Worm (Caenorhabditis elegans): ENCODE data around the gene R04A9.1.

R04A9.1 gene

ce11 chrX:439031-439430 lies 34.3 kb downstream of the R04A9.1 start:
- TF ChIP-seq tbx-11 (GFP tag; IDR thresholded peaks at IDR 0.05) (no peak), F13C5.2 (tag; optimal IDR thresholded peaks at IDR 0.05) (no peak), scrt-1 (GFP tag; IDR thresholded peaks at IDR 0.05) (no peak)

ce11 chrX:440420-440819 lies 35.7 kb downstream of the R04A9.1 start:
- TF ChIP-seq tra-4 (tag; optimal IDR thresholded peaks at IDR 0.05) (no peak), hmbx-1 (tag; optimal IDR thresholded peaks at IDR 0.05) (no peak), ceh-36 (tag; optimal IDR thresholded peaks at IDR 0.05) (no peak), ets-7 (tag; optimal IDR thresholded peaks at IDR 0.05) (no peak), ama-1 (optimal IDR thresholded peaks at IDR 0.05) (no peak), hnd-1 (tag; optimal IDR thresholded peaks at IDR 0.05) (no peak), ceh-13 (GFP tag; optimal IDR thresholded peaks at IDR 0.05) (no peak), sea-1 (GFP tag; conservative IDR thresholded peaks at IDR 0.05) (no peak), pes-1 (GFP tag; IDR thresholded peaks at IDR 0.05) (no peak), aly-1 (tag; optimal IDR thresholded peaks at IDR 0.05) (no peak), flt-1 (GFP tag; IDR thresholded peaks at IDR 0.05) (no peak), B0310.2 (tag; optimal IDR thresholded peaks at IDR 0.05) (no peak), tbx-11 (GFP tag; IDR thresholded peaks at IDR 0.05) (no peak)

ce11 chrX:443433-443832 lies 38.7 kb downstream of the R04A9.1 start:
- TF ChIP-seq pes-1 (GFP tag; IDR thresholded peaks at IDR 0.05) = peak; percentile 21; the same call in 1 of the 2 replicates

ce11 chrX:449820-450219 lies 45.1 kb downstream of the R04A9.1 start, which contains the start of gene F52D1.2:
Gene F52D1.2 (minus strand): TSS chrX:450212.
- no peak for TF ChIP-seq pes-1 (GFP tag; IDR thresholded peaks at IDR 0.05)
- TF ChIP-seq flt-1 (GFP tag; IDR thresholded peaks at IDR 0.05) = no peak
- TF ChIP-seq B0310.2 (tag; optimal IDR thresholded peaks at IDR 0.05) = no peak
- TF ChIP-seq F13C5.2 (tag; optimal IDR thresholded peaks at IDR 0.05) = no peak
- no peak for TF ChIP-seq tbx-11 (GFP tag; IDR thresholded peaks at IDR 0.05)
- no peak for TF ChIP-seq sea-1 (GFP tag; conservative IDR thresholded peaks at IDR 0.05)
- TF ChIP-seq aly-1 (tag; optimal IDR thresholded peaks at IDR 0.05) = no peak
- TF ChIP-seq hnd-1 (tag; optimal IDR thresholded peaks at IDR 0.05) = no peak
- no peak for TF ChIP-seq ceh-36 (tag; optimal IDR thresholded peaks at IDR 0.05)

Measured in whole organism, early embryonic.